Fruit fly (Drosophila melanogaster) whole organism, prepupa: ENCODE data around the gene msi.
A peak's percentile ranks its signal among the peaks of the same experiment; 100 is the strongest.

ENCODE experiments used
- Blimp-1 ChIP-seq: fragments of 200-800 bp; sonication (Bioruptor generic); optimal IDR thresholded peaks from 3 replicates; lab custom pipeline; 2017; ENCODE audit warnings: missing biosample characterization, missing genetic modification characterization, mild to moderate bottlenecking, moderate library complexity, missing genetic modification reagents
- CG10631 ChIP-seq: fragments of 200-800 bp; sonication (Bioruptor generic); optimal IDR thresholded peaks from 2 replicates; lab custom pipeline; 2016; ENCODE audit warnings: missing biosample characterization, missing genetic modification characterization
- CG10669 ChIP-seq: fragments of 200-800 bp; sonication (Bioruptor generic); optimal IDR thresholded peaks from 3 replicates; lab custom pipeline; 2018; ENCODE audit warnings: missing biosample characterization, mild to moderate bottlenecking, missing genetic modification characterization, moderate library complexity
- CG11294 ChIP-seq: fragments of 200-800 bp; sonication (Bioruptor generic); IDR thresholded peaks from 2 replicates; pipeline ENCODE4 v1.3.6; 2022; ENCODE audit warnings: missing biosample characterization, missing genetic modification characterization
- CG11902 ChIP-seq: fragments of 200-800 bp; sonication (Bioruptor generic); optimal IDR thresholded peaks from 3 replicates; lab custom pipeline; 2016; ENCODE audit warnings: missing biosample characterization, missing genetic modification characterization
- CG15336 ChIP-seq: fragments of 200-800 bp; sonication (Bioruptor generic); IDR thresholded peaks from 2 replicates; pipeline ENCODE4 v1.3.6; 2022; ENCODE audit warnings: missing biosample characterization, missing genetic modification characterization
- CG1621 ChIP-seq: fragments of 200-800 bp; sonication (Bioruptor generic); optimal IDR thresholded peaks from 3 replicates; lab custom pipeline; 2018; ENCODE audit warnings: missing biosample characterization, mild to moderate bottlenecking, missing genetic modification characterization
- CG3032 ChIP-seq: fragments of 200-800 bp; optimal IDR thresholded peaks from 2 replicates; lab custom pipeline; 2019; ENCODE audit warnings: missing biosample characterization, mild to moderate bottlenecking, missing genetic modification characterization, moderate library complexity
- CG31627 ChIP-seq: fragments of 200-800 bp; sonication (Bioruptor generic); optimal IDR thresholded peaks from 3 replicates; lab custom pipeline; 2016; ENCODE audit warnings: missing biosample characterization, missing genetic modification characterization
- CG32006 ChIP-seq: fragments of 200-800 bp; sonication (Bioruptor generic); optimal IDR thresholded peaks from 3 replicates; lab custom pipeline; 2017; ENCODE audit warnings: missing biosample characterization, mild to moderate bottlenecking, missing genetic modification characterization
- CG4318 ChIP-seq: fragments of 200-800 bp; sonication (Bioruptor generic); optimal IDR thresholded peaks from 3 replicates; lab custom pipeline; 2017; ENCODE audit warnings: missing biosample characterization, mild to moderate bottlenecking, missing genetic modification characterization
- CG6163 ChIP-seq: fragments of 200-800 bp; sonication (Bioruptor generic); IDR thresholded peaks from 3 replicates; pipeline ENCODE4 v1.3.6; 2022; ENCODE audit warnings: missing biosample characterization, missing genetic modification characterization
- CG6792 ChIP-seq: fragments of 200-800 bp; sonication (Bioruptor generic); optimal IDR thresholded peaks from 3 replicates; lab custom pipeline; 2016; ENCODE audit warnings: missing biosample characterization, missing genetic modification characterization
- CG6808 ChIP-seq: fragments of 200-800 bp; sonication (Bioruptor generic); optimal IDR thresholded peaks from 3 replicates; lab custom pipeline; 2017; ENCODE audit warnings: missing biosample characterization, missing genetic modification characterization, mild to moderate bottlenecking, moderate library complexity, missing genetic modification reagents
- CG7368 ChIP-seq: fragments of 200-800 bp; sonication (Bioruptor generic); optimal IDR thresholded peaks from 3 replicates; lab custom pipeline; 2016; ENCODE audit warnings: missing biosample characterization, missing genetic modification characterization
- CG8119 ChIP-seq: fragments of 200-800 bp; sonication (Bioruptor generic); IDR thresholded peaks from 3 replicates; pipeline ENCODE4 v1.3.6; 2022; ENCODE audit warnings: missing biosample characterization, missing genetic modification characterization
- CG8632 ChIP-seq: fragments of 200-800 bp; sonication (Bioruptor generic); optimal IDR thresholded peaks from 3 replicates; lab custom pipeline; 2016; ENCODE audit warnings: missing biosample characterization, missing genetic modification characterization
- CG9139 ChIP-seq: fragments of 200-800 bp; sonication (Bioruptor generic); optimal IDR thresholded peaks from 3 replicates; lab custom pipeline; 2017; ENCODE audit warnings: missing biosample characterization, mild to moderate bottlenecking, missing genetic modification characterization
- Eip75B ChIP-seq: fragments of 200-800 bp; sonication (Bioruptor generic); optimal IDR thresholded peaks from 3 replicates; lab custom pipeline; 2016; ENCODE audit warnings: missing biosample characterization, missing genetic modification characterization
- Eip78C ChIP-seq: fragments of 200-800 bp; sonication (Bioruptor generic); peaks from one replicate; lab custom pipeline; 2016; ENCODE audit warnings: missing biosample characterization, missing genetic modification characterization
- Ets96B ChIP-seq: fragments of 200-800 bp; optimal IDR thresholded peaks from 2 replicates; lab custom pipeline; 2019; ENCODE audit warnings: missing biosample characterization, mild to moderate bottlenecking, missing genetic modification characterization, moderate library complexity
- Gug ChIP-seq: fragments of 200-800 bp; sonication (Bioruptor generic); IDR thresholded peaks from 2 replicates; pipeline ENCODE4 v1.3.6; 2022; ENCODE audit warnings: missing biosample characterization, missing genetic modification characterization
- Hr39 ChIP-seq: fragments of 200-800 bp; sonication (Bioruptor generic); optimal IDR thresholded peaks from 2 replicates; lab custom pipeline; 2016; ENCODE audit warnings: missing biosample characterization, missing genetic modification characterization
- Hr4 ChIP-seq: fragments of 200-800 bp; sonication (Bioruptor generic); optimal IDR thresholded peaks from 3 replicates; lab custom pipeline; 2016; ENCODE audit warnings: missing biosample characterization, missing genetic modification characterization
- Met ChIP-seq: fragments of 200-800 bp; sonication (Bioruptor generic); optimal IDR thresholded peaks from 3 replicates; lab custom pipeline; 2016; ENCODE audit warnings: missing biosample characterization, missing genetic modification characterization
- OdsH ChIP-seq: fragments of 200-800 bp; sonication (Bioruptor generic); optimal IDR thresholded peaks from 3 replicates; lab custom pipeline; 2016; ENCODE audit warnings: missing biosample characterization, missing genetic modification characterization
- Smox ChIP-seq: fragments of 200-800 bp; sonication (Bioruptor generic); optimal IDR thresholded peaks from 3 replicates; lab custom pipeline; 2016; ENCODE audit warnings: missing biosample characterization, missing genetic modification characterization
- Sox14 ChIP-seq: fragments of 200-800 bp; sonication (Bioruptor generic); optimal IDR thresholded peaks from 3 replicates; lab custom pipeline; 2016; ENCODE audit warnings: missing biosample characterization, missing genetic modification characterization
- Sox15 ChIP-seq: fragments of 200-800 bp; sonication (Bioruptor generic); optimal IDR thresholded peaks from 3 replicates; lab custom pipeline; 2016; ENCODE audit warnings: missing biosample characterization, missing genetic modification characterization
- achi ChIP-seq: fragments of 200-800 bp; sonication (Bioruptor generic); optimal IDR thresholded peaks from 3 replicates; lab custom pipeline; 2016; ENCODE audit warnings: missing biosample characterization, missing genetic modification characterization
- acj6 ChIP-seq: fragments of 200-800 bp; sonication (Bioruptor generic); optimal IDR thresholded peaks from 3 replicates; lab custom pipeline; 2016; ENCODE audit warnings: missing biosample characterization, missing genetic modification characterization
- dac ChIP-seq: fragments of 200-800 bp; sonication (Bioruptor generic); optimal IDR thresholded peaks from 2 replicates; lab custom pipeline; 2017; ENCODE audit warnings: missing biosample characterization, mild to moderate bottlenecking, missing genetic modification characterization
- eg ChIP-seq: fragments of 200-800 bp; sonication (Bioruptor generic); IDR thresholded peaks from 3 replicates; pipeline ENCODE4 v1.3.6; 2022; ENCODE audit warnings: missing biosample characterization, missing genetic modification characterization
- fd85E ChIP-seq: fragments of 200-800 bp; sonication (Bioruptor generic); optimal IDR thresholded peaks from 3 replicates; lab custom pipeline; 2016; ENCODE audit warnings: missing biosample characterization, missing genetic modification characterization
- net ChIP-seq: fragments of 200-800 bp; sonication (Bioruptor generic); optimal IDR thresholded peaks from 3 replicates; lab custom pipeline; 2016; ENCODE audit warnings: missing biosample characterization, missing genetic modification characterization
- pdm3 ChIP-seq: fragments of 200-800 bp; sonication (Bioruptor generic); optimal IDR thresholded peaks from 3 replicates; lab custom pipeline; 2016; ENCODE audit warnings: missing biosample characterization, missing genetic modification characterization
- spab ChIP-seq: fragments of 200-800 bp; sonication (Bioruptor generic); optimal IDR thresholded peaks from 2 replicates; lab custom pipeline; 2017; ENCODE audit warnings: missing biosample characterization, mild to moderate bottlenecking, missing genetic modification characterization, missing genetic modification reagents
- ss ChIP-seq, 2 experiments: fragments of 200-800 bp; sonication (Bioruptor generic); optimal IDR thresholded peaks; 2 replicates in 1 of 2; 3 replicates in 1 of 2; lab custom pipeline; 2017 to 2018; ENCODE audit warnings: mild to moderate bottlenecking in 2 of 2, missing biosample characterization in 2 of 2, missing genetic modification characterization in 2 of 2, moderate library complexity in 1 of 2
- topi ChIP-seq: fragments of 200-800 bp; sonication (Bioruptor generic); optimal IDR thresholded peaks from 3 replicates; lab custom pipeline; 2016; ENCODE audit warnings: missing biosample characterization, missing genetic modification characterization

The msi gene

DNA sequence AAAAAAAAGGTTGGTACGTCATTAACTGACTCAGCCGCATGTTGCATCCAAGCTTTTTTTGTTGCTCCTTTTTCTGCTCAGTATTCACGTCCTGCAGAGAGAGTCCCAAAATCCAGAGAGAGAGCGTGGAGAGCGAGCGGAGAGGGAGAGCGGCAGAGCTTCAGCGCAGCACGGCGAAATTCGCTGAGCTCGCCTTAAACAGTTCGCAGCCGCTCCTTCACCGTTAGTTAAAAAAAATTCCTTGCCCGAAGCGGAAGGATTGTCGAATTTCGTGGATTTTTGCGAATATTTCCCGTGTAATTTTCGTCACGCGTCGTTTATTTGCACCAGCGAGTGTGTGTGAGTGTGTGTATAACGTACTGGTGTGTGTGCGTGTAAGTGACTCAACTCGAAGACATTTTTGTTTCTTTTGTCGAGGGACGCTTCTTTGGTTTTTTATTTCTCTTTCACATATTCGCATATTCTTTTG lies 2.2 kb downstream of the msi start (continued):
- TF ChIP-seq Ets96B (tag; lab: Kevin White, UChicago) (peak; percentile 14), CG11294 (GFP tag; lab: Robert Waterston, UW) (no peak), CG11902 (GFP tag; lab: Kevin White, UChicago) (no peak), fd85E (GFP tag; lab: Kevin White, UChicago) (no peak), CG7368 (GFP tag; lab: Kevin White, UChicago) (peak; percentile 11), Sox15 (GFP tag; lab: Kevin White, UChicago) (no peak), CG6163 (peak; percentile 65; the same call in 2 of the 3 replicates), topi (GFP tag; lab: Kevin White, UChicago) (peak; percentile 21), achi (GFP tag; lab: Kevin White, UChicago) (no peak), Eip78C (GFP tag; lab: Kevin White, UChicago) (peak; percentile 73), CG4318 (GFP tag; lab: Kevin White, UChicago) (no peak), net (peak; percentile 21)
- TF ChIP-seq, all 60 proteins: peak for 19

DNA sequence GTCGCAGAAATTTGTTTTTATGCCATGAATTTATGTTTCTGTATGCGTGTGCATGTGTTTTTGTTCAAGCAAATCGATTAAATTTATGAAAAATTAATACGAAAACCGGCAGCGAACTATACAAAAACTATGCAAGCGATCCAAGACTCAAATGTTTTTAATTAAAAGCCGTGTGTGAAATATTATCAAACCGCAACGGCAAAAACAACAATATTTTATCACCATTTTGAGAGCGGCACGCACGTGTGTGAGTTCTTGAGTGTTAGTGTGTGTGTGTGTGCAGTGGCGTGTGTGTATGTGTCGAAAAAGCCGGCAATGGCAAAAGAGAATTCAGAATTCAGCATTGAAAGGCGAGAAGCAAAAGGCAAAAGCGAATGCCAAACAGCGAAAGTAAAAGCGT lies 2.7 kb downstream of the msi start:
- no peak for TF ChIP-seq Gug (GFP tag; lab: Robert Waterston, UW)
- no peak for TF ChIP-seq Hr4
- no peak for TF ChIP-seq acj6 (GFP tag; lab: Kevin White, UChicago)
- TF ChIP-seq CG1621 (tag; lab: Kevin White, UChicago), result no peak
- no peak for TF ChIP-seq CG15336 (GFP tag; lab: Robert Waterston, UW)
- TF ChIP-seq Blimp-1, result peak; percentile 75
- no peak for TF ChIP-seq CG11902 (GFP tag; lab: Kevin White, UChicago)

DNA sequence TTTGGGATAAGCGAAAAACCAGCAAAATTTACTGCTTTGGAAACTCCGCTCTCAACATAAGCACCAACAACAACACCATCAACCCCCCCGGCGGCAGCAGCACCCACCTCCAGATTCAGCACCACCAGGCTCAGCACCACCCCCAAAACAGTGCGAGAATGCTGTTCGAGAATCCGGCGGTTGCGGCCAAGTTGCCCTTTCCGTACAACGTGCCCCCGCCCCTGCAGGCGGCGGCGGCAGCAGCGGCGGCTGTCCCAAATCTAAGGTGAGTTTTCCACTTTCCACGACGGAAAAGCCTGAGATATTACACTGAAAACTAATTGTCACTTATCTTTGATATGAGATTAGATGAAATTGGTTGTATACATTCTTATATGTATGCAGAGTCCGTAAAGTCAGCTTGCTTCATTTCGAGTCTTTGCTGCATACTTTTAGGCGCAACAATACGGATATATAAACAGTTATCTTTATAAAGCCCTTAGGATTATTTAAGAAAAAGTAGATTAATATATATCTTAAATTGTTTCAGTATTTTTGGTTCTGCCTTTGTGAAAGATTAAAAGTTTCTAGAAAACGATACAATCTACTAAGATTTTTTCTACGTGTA lies 3.6 kb downstream of the msi start:
- peak in 1 of 2 experiments; percentile 5 for TF ChIP-seq ss (GFP tag; optimal IDR thresholded peaks at IDR 0.05; lab: Kevin White, UChicago)
- TF ChIP-seq Eip75B (GFP tag; lab: Kevin White, UChicago), result no peak
- TF ChIP-seq CG8632 (GFP tag; lab: Kevin White, UChicago), result peak; percentile 16
- TF ChIP-seq eg, result no peak
- no peak for TF ChIP-seq topi (GFP tag; lab: Kevin White, UChicago)
- TF ChIP-seq acj6 (GFP tag; lab: Kevin White, UChicago), result peak; percentile 15
- no peak for TF ChIP-seq net
- TF ChIP-seq CG10631, result peak; percentile 24
- TF ChIP-seq Met (GFP tag; lab: Kevin White, UChicago), result no peak
- TF ChIP-seq CG10669 (GFP tag; lab: Kevin White, UChicago), result peak; percentile 29
- TF ChIP-seq CG6792 (GFP tag; lab: Kevin White, UChicago), result no peak
- TF ChIP-seq CG8119 (GFP tag; lab: Robert Waterston, UW), result 0 out of 3 replicates have a peak, but pooled peaks have one; percentile 25
- TF ChIP-seq fd85E (GFP tag; lab: Kevin White, UChicago), result no peak
- peak; percentile 12 for TF ChIP-seq achi (GFP tag; lab: Kevin White, UChicago)
- peak; percentile 84 for TF ChIP-seq Eip78C (GFP tag; lab: Kevin White, UChicago)
- TF ChIP-seq CG6808 (GFP tag; lab: Kevin White, UChicago), result peak; percentile 25
- TF ChIP-seq OdsH, result peak; percentile 3
- TF ChIP-seq CG31627 (GFP tag; lab: Kevin White, UChicago), result no peak
- peak; percentile 13 for TF ChIP-seq Ets96B (tag; lab: Kevin White, UChicago)
- peak; percentile 34 for TF ChIP-seq Hr4
- TF ChIP-seq Smox (GFP tag; lab: Kevin White, UChicago), result peak; percentile 2
- TF ChIP-seq CG32006 (GFP tag; lab: Kevin White, UChicago), result peak; percentile 35
- peak; percentile 22 for TF ChIP-seq pdm3
- TF ChIP-seq Hr39 (GFP tag; lab: Kevin White, UChicago), result peak; percentile 17
- TF ChIP-seq Sox14 (GFP tag; lab: Kevin White, UChicago), result peak; percentile 6

DNA sequence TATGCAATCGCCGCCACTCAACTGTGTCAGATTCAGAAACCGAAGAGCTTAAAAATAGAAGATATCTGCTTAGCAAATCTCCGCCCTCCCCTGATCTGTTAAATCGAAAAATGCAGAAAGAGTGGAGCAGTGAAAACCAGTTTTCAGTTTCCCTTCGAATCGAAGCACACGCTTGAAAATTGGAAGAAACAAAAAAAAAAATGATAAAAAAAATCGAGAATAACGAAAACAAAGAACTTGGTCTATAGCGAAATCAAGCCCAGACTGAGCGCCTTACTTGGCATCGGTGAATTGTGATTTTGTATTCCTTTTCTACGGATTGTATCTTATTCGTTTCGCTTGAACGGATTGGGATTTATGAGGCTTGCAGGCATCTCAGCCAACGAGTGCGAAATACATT lies 13.4 kb downstream of the msi start:
- TF ChIP-seq dac (GFP tag; lab: Kevin White, UChicago), result no peak
- no peak for TF ChIP-seq CG3032 (tag; lab: Kevin White, UChicago)
- peak; percentile 26 to 64 for TF ChIP-seq ss (GFP tag; optimal IDR thresholded peaks at IDR 0.05; lab: Kevin White, UChicago)
- TF ChIP-seq Eip78C (GFP tag; lab: Kevin White, UChicago), result peak; percentile 27
- peak; percentile 48 for TF ChIP-seq CG9139
- TF ChIP-seq CG6808 (GFP tag; lab: Kevin White, UChicago), result peak; percentile 36
- TF ChIP-seq spab (GFP tag; lab: Kevin White, UChicago), result peak; percentile 25
- TF ChIP-seq, all 60 proteins: peak for 5
